Fruit fly (Drosophila melanogaster) Kc167 (cell line): ENCODE measurements around the gene Osi9.

Source experiments
- Myc ChIP-seq: fragments of >200 bp; optimal IDR thresholded peaks from 2 replicates; lab custom pipeline; 2017; ENCODE audit warnings: missing external identifiers
- Sin3A ChIP-seq: fragments of >200 bp; optimal IDR thresholded peaks from 2 replicates; lab custom pipeline; 2018; ENCODE audit warnings: missing external identifiers
- h ChIP-seq: fragments of >200 bp; optimal IDR thresholded peaks from 3 replicates; lab custom pipeline; 2018; ENCODE audit warnings: missing external identifiers
- insv ChIP-seq: fragments of >200 bp; optimal IDR thresholded peaks from 3 replicates; lab custom pipeline; 2018; ENCODE audit warnings: missing external identifiers
- psq ChIP-seq: fragments of >200 bp; optimal IDR thresholded peaks from 2 replicates; lab custom pipeline; 2017; ENCODE audit warnings: missing external identifiers
- ttk ChIP-seq: sonication (Bioruptor generic); optimal IDR thresholded peaks from 2 replicates; lab custom pipeline; 2017; ENCODE audit warnings: missing external identifiers

Gene Osi9

DNA sequence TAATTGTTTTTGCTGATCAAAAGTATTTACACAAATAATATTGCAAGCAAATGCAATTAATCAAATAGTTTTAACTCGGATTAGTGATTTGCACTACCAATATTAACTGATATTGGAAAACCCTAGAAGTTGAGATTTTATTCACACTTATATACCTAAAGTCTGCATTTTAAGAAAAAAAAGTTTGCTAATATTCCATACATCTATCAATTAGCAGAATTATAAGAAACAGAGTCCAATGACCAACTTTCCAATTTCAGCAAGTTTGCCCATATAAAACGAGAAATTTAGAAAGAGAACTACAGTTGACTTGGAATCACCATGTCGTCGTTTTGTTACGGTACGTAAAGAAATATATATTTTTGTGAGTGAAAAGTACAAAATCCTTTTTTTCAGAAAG lies 46.6 kb downstream of the Osi9 start, which contains the start of gene CG46026:
Gene CG46026 (plus strand): TSS at position 301 of the 400 bp plus-strand sequence.
- no peak for TF ChIP-seq ttk (lab: Kevin White, UChicago)

dm6 chr3R:6309676-6310075 lies 49.7 kb downstream of the Osi9 start, which contains the start of gene CG31560:
TSS of gene CG31560 (plus strand) at chr3R:6309976.
- TF ChIP-seq h (lab: Kevin White, UChicago) (no peak), Sin3A (lab: Kevin White, UChicago) (no peak), insv (lab: Kevin White, UChicago) (no peak), Myc (lab: Kevin White, UChicago) (no peak), ttk (lab: Kevin White, UChicago) (no peak), psq (lab: Kevin White, UChicago) (no peak)
